Worm (Caenorhabditis elegans) whole organism, L3 larva: Measurements from ENCODE around the gene F41E6.17.

Experiments
- ceh-16 ChIP-seq: sonication (generic microtip); optimal IDR thresholded peaks from 2 replicates; lab custom pipeline; 2017; ENCODE audit warnings: missing biosample characterization, missing genetic modification characterization
- lin-15B ChIP-seq: fragments of 150-350 bp; optimal IDR thresholded peaks from 2 replicates; lab custom pipeline; 2014; ENCODE audit warnings: missing biosample characterization, missing genetic modification characterization
- mdl-1 ChIP-seq: fragments of 150-350 bp; optimal IDR thresholded peaks from 2 replicates; lab custom pipeline; 2014; ENCODE audit warnings: missing biosample characterization, missing genetic modification characterization
- nhr-11 ChIP-seq: fragments of 150-350 bp; optimal IDR thresholded peaks from 2 replicates; lab custom pipeline; 2014; ENCODE audit warnings: missing biosample characterization, missing genetic modification characterization
- nhr-76 ChIP-seq: fragments of 150-350 bp; sonication (generic microtip); optimal IDR thresholded peaks from 5 replicates; lab custom pipeline; 2014; ENCODE audit warnings: missing biosample characterization, missing genetic modification characterization
- pha-4 ChIP-seq: fragments of 150-350 bp; optimal IDR thresholded peaks from 2 replicates; lab custom pipeline; 2014; ENCODE audit warnings: missing biosample characterization, missing genetic modification reagents, missing genetic modification characterization
- unc-62 ChIP-seq: fragments of 150-350 bp; sonication (generic microtip); optimal IDR thresholded peaks from 4 replicates; lab custom pipeline; 2014; ENCODE audit warnings: missing biosample characterization, missing genetic modification reagents, missing genetic modification characterization
- ztf-11 ChIP-seq: fragments of 150-350 bp; optimal IDR thresholded peaks from 2 replicates; lab custom pipeline; 2014; ENCODE audit warnings: missing biosample characterization, missing genetic modification characterization

- no peak for TF ChIP-seq lin-15B
- TF ChIP-seq ztf-11 (tag; lab: Kevin White, UChicago), result no peak
- no peak for TF ChIP-seq unc-62 (GFP tag; lab: Kevin White, UChicago)
- no peak for TF ChIP-seq nhr-11 (tag; lab: Kevin White, UChicago)
- TF ChIP-seq nhr-76 (tag; lab: Kevin White, UChicago), result no peak
- no peak for TF ChIP-seq mdl-1
- TF ChIP-seq ceh-16, result no peak
- TF ChIP-seq pha-4 (tag; lab: Kevin White, UChicago), result peak; percentile 53
Observed at ce11 chrV:8603272-8603671, 20.6 kb upstream of the F41E6.17 start, which contains the start of gene F41E6.5.
